Fruit fly (Drosophila melanogaster) whole organism: ENCODE measurements around the gene RpL36.

ENCODE experiments used
- CG8478 ChIP-seq: fragments of >200 bp; optimal IDR thresholded peaks from 2 replicates; lab custom pipeline; 2018; ENCODE audit warnings: inconsistent platforms
- Dll ChIP-seq: fragments of >200 bp; optimal IDR thresholded peaks from 2 replicates; lab custom pipeline; 2017
- EcR ChIP-seq, 2 experiments: fragments of >200 bp; optimal IDR thresholded peaks; 2 replicates each; lab custom pipeline; 2017; ENCODE audit warnings: missing biosample characterization in 2 of 2, missing genetic modification characterization in 2 of 2, missing genetic modification reagents in 2 of 2
- pan ChIP-seq: fragments of >200 bp; optimal IDR thresholded peaks from 2 replicates; lab custom pipeline; 2017
- psq ChIP-seq: fragments of >200 bp; optimal IDR thresholded peaks from 2 replicates; lab custom pipeline; 2017
- usp ChIP-seq: fragments of >200 bp; optimal IDR thresholded peaks from 2 replicates; lab custom pipeline; 2017; ENCODE audit warnings: missing biosample characterization, missing genetic modification characterization, mixed read lengths

Gene RpL36

DNA sequence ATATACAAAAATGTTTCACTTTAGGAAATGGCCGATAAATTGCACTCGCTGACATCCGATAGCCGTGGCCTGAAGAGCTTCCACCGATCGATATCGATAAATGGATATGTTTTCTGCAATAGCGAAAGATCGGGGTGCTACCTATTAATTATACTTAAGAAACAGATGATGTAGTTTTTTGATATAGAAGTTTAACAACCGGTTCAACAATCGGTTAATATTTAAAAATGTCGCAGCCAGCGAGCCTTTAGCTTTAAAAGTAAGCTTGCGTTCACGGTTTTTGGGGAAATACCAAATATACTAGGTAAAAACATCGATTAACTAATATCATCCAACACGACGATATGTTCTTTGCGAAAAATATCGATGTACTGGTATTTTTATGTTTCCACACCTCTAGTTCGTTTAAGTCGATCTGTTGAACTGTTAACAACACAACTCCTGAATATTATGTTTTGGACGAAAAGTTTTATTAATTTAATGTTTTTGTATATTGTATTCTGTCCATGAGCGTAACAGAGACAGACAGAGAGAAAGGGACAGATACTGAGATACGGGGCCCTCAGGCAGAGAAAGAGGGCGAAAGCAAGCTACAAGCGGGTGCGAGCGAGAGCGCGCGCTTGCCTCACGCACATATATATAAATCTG lies 6.3 kb upstream of the RpL36 start, which contains the start of gene Dredd:
Dredd (minus strand) TSS at position 51 of the 648 bp plus-strand sequence.
- TF ChIP-seq CG8478 (lab: Kevin White, UChicago), result no peak
- no peak for TF ChIP-seq EcR (GFP tag; optimal IDR thresholded peaks at IDR 0.05; lab: Kevin White, UChicago)
- no peak for TF ChIP-seq Dll (lab: Kevin White, UChicago)
- no peak for TF ChIP-seq usp
- TF ChIP-seq pan (lab: Kevin White, UChicago), result no peak
- no peak for TF ChIP-seq psq (lab: Kevin White, UChicago)

DNA sequence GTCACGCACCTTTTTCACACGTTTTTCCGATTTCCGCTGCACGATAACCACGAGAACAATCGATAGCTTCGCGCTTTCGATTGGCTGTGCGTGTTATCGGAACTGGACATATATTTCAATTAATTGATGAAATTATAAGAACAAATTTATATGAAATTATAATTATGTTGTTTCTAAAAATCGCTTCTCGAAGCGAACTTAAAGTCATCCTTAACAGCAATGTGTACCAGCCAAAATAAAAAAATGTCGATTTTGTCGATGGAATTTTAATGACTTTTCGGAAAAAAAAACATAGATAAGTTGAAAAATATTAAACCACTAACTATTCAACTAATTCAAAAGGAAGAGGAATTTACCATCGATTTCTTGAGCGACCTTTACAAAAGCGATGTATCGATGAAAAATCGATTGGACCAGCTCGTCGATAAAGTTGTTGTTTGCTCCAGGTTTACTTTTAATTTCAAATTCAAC lies 4.1 kb downstream of the RpL36 start, which contains the start of the genes CG13364 and Hinfp:
CG13364 (minus strand) TSS at position 47 of the 471 bp plus-strand sequence.
Hinfp (plus strand) TSS at position 386 of the 471 bp plus-strand sequence.
- TF ChIP-seq usp (no peak), pan (lab: Kevin White, UChicago) (no peak), CG8478 (lab: Kevin White, UChicago) (no peak), Dll (lab: Kevin White, UChicago) (no peak), EcR (GFP tag; optimal IDR thresholded peaks at IDR 0.05; lab: Kevin White, UChicago) (no peak), psq (lab: Kevin White, UChicago) (no peak)

DNA sequence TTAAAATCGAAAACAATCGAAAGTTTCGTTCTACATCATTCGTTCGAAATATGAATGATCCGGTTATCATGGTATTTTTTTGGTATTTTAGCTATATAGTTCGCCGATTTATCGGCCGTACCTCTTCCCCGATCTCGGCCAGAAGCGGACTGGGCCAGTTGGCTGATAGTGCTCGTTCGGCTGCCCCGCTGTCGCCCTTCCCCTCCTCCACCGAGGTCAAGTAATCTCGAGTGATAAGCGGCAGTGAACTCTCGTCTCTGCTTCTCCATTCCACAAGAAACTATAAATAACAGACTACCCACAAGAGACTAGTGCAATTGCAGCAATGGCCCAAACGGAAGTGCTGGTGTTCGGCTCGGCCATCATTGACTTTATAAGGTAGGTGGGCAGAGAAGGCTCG lies 5.9 kb downstream of the RpL36 start, which contains the start of gene CG13369:
CG13369 (plus strand) TSS at position 112 of the 400 bp plus-strand sequence.
- no peak for TF ChIP-seq pan (lab: Kevin White, UChicago)
- TF ChIP-seq EcR (GFP tag; optimal IDR thresholded peaks at IDR 0.05; lab: Kevin White, UChicago), result no peak
- TF ChIP-seq CG8478 (lab: Kevin White, UChicago), result no peak
- no peak for TF ChIP-seq Dll (lab: Kevin White, UChicago)
- TF ChIP-seq usp, result no peak
- no peak for TF ChIP-seq psq (lab: Kevin White, UChicago)

DNA sequence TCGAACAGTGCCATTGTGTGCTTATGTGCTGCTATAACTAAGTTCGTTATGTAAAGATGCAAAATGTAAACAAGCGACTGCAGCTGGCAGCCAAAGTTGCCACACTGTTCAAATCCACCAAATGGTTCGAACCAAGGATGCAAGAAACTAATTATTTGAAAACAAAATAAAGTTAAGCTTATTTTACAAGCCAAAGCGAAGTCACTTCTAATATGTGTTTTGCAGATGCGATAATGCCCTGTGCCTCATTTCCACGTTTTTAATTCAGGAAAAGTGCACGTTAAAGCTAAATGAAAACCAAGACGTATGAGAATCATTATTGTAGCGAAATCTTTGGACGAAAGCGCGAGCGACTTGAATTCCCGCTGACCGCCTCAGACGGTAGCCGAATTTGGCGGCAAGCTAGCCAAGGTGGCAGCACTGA lies 8.1 kb downstream of the RpL36 start, which contains the start of the genes CG13365 and Vsp37A:
CG13365 (minus strand) TSS at position 84 of the 424 bp plus-strand sequence.
Vsp37A (plus strand) TSS at position 399 of the 424 bp plus-strand sequence.
- TF ChIP-seq usp, result no peak
- TF ChIP-seq CG8478 (lab: Kevin White, UChicago), result no peak
- TF ChIP-seq Dll (lab: Kevin White, UChicago), result no peak
- no peak for TF ChIP-seq EcR (GFP tag; optimal IDR thresholded peaks at IDR 0.05; lab: Kevin White, UChicago)
- no peak for TF ChIP-seq psq (lab: Kevin White, UChicago)
- no peak for TF ChIP-seq pan (lab: Kevin White, UChicago)

DNA sequence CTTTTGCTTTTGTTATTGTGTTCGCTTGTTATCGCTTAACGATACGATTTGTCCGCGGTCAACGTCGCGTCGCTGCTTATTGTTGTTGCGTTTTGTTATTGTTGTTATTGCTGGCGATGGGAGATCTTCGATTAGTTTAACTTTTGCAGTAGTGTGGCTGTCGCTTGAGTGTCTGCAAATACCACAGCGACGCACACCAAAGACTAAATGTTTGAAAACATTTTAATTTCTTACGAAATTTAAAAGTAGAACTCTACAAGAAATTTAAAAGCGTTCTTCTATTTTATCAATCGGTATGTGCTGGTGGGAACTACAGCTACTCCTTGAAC lies 9.2 kb downstream of the RpL36 start, which contains the start of gene spdi:
spdi (minus strand) TSS at position 94 of the 329 bp plus-strand sequence.
- no peak for TF ChIP-seq pan (lab: Kevin White, UChicago)
- TF ChIP-seq EcR (GFP tag; optimal IDR thresholded peaks at IDR 0.05; lab: Kevin White, UChicago), result no peak
- no peak for TF ChIP-seq psq (lab: Kevin White, UChicago)
- TF ChIP-seq Dll (lab: Kevin White, UChicago), result no peak
- no peak for TF ChIP-seq CG8478 (lab: Kevin White, UChicago)
- TF ChIP-seq usp, result no peak

DNA sequence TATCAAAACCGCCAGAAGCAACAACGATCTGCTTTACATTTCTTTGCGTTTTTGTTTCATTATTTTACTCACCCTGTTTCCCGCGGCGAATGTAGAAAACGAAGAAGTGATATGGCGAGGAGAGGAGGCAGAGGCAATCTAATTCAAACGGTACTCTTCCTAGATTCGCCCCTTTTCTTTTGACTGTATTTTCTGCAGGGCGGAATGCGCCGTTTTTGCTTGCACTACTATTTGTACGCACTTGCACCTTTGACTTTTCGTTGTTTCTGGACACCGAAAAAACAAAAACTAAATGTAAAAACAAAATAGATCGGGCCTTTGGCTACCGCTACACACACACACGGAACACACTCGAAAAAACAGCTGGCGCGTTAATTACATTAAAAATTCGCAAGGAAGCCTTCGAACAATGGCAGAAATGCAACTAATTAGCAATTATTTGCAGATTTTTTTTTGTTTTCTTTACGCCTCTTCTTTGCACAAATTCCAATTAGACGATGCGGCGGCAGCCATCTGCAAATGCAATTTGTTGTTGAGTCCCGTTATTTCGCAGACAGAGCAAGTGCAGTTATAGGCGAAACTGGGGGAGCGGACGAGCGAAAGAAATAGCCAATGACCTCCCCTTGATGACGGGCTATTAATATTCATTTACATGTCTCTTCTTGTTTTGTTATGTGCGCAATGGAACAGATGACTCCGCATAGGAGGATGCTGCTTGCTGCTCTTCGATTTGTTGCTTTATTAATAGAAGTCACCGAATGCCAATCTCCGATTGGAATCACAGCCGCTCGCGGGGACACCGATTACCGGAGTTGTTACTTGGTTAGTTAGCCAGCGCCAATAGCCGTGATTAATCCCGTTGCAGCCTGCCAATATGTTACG lies 9.8 kb downstream of the RpL36 start:
- TF ChIP-seq CG8478 (lab: Kevin White, UChicago) (no peak), EcR (GFP tag; optimal IDR thresholded peaks at IDR 0.05; lab: Kevin White, UChicago) (peak in 1 of 2 experiments; percentile 59)

DNA sequence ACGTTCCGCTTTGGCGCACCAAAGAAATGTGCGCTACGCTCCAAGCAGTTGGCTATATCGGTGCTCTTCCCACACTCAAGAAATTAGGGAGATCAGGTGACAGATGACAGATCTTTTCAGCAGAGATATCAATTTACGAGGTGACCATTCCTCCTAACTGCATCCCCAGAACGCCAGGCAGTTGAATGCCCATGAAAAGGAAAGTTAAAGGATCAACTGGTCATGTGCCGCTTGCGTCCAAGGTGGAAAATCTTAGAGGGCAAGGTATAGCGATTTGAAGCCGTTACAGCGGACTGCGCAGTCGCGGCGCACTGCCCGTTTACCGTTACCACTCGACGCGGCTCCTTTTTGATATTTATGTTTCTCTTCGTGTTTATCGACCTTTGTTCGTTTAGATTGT lies 10.7 kb downstream of the RpL36 start:
- TF ChIP-seq EcR (GFP tag; optimal IDR thresholded peaks at IDR 0.05; lab: Kevin White, UChicago) (no peak), psq (lab: Kevin White, UChicago) (no peak)

DNA sequence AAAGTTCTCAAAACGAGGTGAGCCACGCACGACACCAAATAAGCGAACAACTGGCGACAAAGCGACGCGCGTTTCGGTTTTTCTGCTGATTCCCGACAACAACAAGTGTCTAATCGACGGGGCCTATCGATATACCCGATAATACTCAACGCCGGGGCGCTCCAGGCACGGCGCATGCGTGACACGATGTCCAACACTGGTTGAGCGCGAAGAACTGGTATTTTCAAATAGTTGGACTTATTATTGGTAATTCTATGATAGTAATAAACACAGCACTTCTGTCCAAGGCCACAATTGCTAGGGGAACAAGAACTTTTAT lies 11.8 kb downstream of the RpL36 start:
- no peak for TF ChIP-seq CG8478 (lab: Kevin White, UChicago)
- TF ChIP-seq pan (lab: Kevin White, UChicago), result no peak
- TF ChIP-seq Dll (lab: Kevin White, UChicago), result no peak
- no peak for TF ChIP-seq usp
- no peak for TF ChIP-seq psq (lab: Kevin White, UChicago)
- no peak for TF ChIP-seq EcR (GFP tag; optimal IDR thresholded peaks at IDR 0.05; lab: Kevin White, UChicago)

DNA sequence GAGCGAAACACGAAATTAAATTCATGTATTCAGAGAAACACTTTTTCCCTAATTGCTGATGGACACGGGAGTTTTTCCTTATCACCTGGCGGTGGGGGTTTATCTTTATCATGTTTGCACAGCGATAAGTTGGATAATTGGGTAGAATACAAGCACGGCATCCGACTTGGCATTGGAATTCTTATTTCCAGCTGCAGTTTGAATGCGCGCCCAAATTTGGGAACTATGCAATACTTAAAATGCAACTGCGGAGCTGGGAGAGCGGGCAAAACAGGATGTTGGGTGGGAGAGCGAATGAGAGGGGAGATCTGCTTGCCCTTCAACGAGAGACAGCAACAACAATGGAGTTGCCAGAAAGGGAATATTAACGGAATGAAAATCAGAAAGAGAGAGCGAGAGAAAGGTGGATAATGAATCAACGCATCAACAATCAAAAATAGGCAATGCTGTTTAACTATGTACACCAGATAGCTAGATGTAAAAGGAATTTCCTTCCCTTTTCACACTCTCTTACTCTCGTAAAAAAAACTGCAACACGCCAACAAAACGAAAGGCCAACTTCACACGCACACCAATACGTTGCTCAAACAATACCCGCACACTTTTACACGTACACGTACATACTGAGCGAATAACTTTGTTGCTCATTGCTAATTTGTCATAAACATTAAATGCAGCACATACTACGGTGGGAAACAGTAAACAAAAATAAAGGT lies 12.4 kb downstream of the RpL36 start:
- no peak for TF ChIP-seq psq (lab: Kevin White, UChicago)
- TF ChIP-seq usp, result no peak
- no peak for TF ChIP-seq EcR (GFP tag; optimal IDR thresholded peaks at IDR 0.05; lab: Kevin White, UChicago)
- TF ChIP-seq CG8478 (lab: Kevin White, UChicago), result no peak
- no peak for TF ChIP-seq Dll (lab: Kevin White, UChicago)
- TF ChIP-seq pan (lab: Kevin White, UChicago), result no peak

DNA sequence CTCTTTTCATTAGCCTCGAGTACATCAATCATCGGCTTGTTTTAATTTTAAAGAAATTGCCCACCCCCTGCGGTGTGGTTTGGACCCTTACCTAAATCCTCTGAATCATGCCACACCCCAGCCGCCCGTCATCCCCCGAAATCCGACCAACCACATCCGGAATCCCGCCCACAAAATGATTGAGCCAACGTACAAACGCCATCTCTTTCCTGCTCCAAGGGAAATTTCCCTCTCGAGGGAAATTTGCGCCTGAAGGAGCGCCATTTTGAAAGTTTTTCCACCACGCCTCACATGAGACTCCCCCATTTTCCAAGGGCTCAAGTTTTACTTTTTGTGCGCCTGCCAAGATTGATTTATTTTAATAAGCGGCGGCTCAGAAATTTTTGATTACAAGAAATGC lies 19.2 kb downstream of the RpL36 start:
- TF ChIP-seq usp, result no peak
- no peak for TF ChIP-seq Dll (lab: Kevin White, UChicago)
- TF ChIP-seq EcR (GFP tag; optimal IDR thresholded peaks at IDR 0.05; lab: Kevin White, UChicago), result no peak
- no peak for TF ChIP-seq CG8478 (lab: Kevin White, UChicago)
- TF ChIP-seq pan (lab: Kevin White, UChicago), result no peak
- no peak for TF ChIP-seq psq (lab: Kevin White, UChicago)

DNA sequence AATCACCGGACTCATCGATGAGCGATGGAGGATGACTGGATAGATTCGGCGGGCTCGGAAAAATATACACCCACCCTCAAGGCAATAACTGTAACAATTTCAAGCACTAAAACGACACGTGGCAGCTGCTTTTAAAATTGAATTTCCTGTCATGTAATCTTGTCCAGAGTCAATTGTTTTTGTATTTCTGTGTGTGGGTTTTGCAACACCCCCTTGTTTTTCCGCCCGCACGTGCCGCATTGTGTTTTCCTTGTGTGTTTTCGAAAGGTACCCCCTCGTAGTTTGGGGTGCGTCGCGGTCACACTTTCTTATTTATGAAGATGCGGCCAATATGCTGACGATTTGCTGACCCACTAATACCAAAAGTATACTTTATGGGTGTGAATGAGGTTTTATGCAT lies 27.3 kb downstream of the RpL36 start:
- TF ChIP-seq CG8478 (lab: Kevin White, UChicago) (no peak), Dll (lab: Kevin White, UChicago) (no peak), psq (lab: Kevin White, UChicago) (no peak), EcR (GFP tag; optimal IDR thresholded peaks at IDR 0.05; lab: Kevin White, UChicago) (no peak), usp (no peak), pan (lab: Kevin White, UChicago) (no peak)
